Worm (Caenorhabditis elegans) whole organism, mixed stage, embryonic: ENCODE results near the gene F44A6.3.

ENCODE experiments used
- bed-3 ChIP-seq: fragments of 200-800 bp; sonication (Bioruptor generic); optimal IDR thresholded peaks from 3 replicates; lab custom pipeline; 2018; ENCODE audit warnings: mild to moderate bottlenecking, missing genetic modification characterization, moderate library complexity, missing compliant biosample characterization
- blmp-1 ChIP-seq: fragments of 150-350 bp; optimal IDR thresholded peaks from 2 replicates; lab custom pipeline; 2014; ENCODE audit warnings: missing biosample characterization, missing genetic modification characterization
- nhr-237 ChIP-seq: fragments of 150-350 bp; optimal IDR thresholded peaks from 2 replicates; lab custom pipeline; 2014; ENCODE audit warnings: missing biosample characterization, missing genetic modification characterization
- nhr-28 ChIP-seq: fragments of 150-350 bp; optimal IDR thresholded peaks from 2 replicates; lab custom pipeline; 2014; ENCODE audit warnings: missing biosample characterization, missing genetic modification characterization

ce11 chrX:10204313-10205063 is 8.1 kb upstream of the F44A6.3 start:
- TF ChIP-seq nhr-28 (no peak), blmp-1 (tag; lab: Kevin White, UChicago) (peak; percentile 53), nhr-237 (tag; lab: Kevin White, UChicago) (no peak), bed-3 (GFP tag; lab: Kevin White, UChicago) (no peak)
